Worm (Caenorhabditis elegans) whole organism, L1 larva: Measurements from ENCODE around the gene npr-43.

ENCODE experiments used
- aha-1 ChIP-seq: fragments of 150-350 bp; optimal IDR thresholded peaks from 2 replicates; lab custom pipeline; 2014; ENCODE audit warnings: missing biosample characterization, missing genetic modification characterization
- alr-1 ChIP-seq: fragments of 200-800 bp; sonication (Bioruptor generic); optimal IDR thresholded peaks from 2 replicates; lab custom pipeline; 2018; ENCODE audit warnings: borderline replicate concordance, mild to moderate bottlenecking, missing genetic modification characterization, missing compliant biosample characterization
- blmp-1 ChIP-seq: fragments of 150-350 bp; optimal IDR thresholded peaks from 2 replicates; lab custom pipeline; 2014; ENCODE audit warnings: missing biosample characterization, missing genetic modification characterization
- ceh-8 ChIP-seq: fragments of 200-800 bp; sonication (Bioruptor generic); optimal IDR thresholded peaks from 2 replicates; lab custom pipeline; 2018; ENCODE audit warnings: mild to moderate bottlenecking, missing genetic modification characterization, moderate library complexity, missing compliant biosample characterization
- ceh-90 ChIP-seq: sonication (generic microtip); optimal IDR thresholded peaks from 2 replicates; lab custom pipeline; 2016; ENCODE audit warnings: missing genetic modification characterization, missing compliant biosample characterization
- dpl-1 ChIP-seq, 3 experiments: fragments of 150-350 bp in 2 of 3; sonication (generic microtip) in 1 of 3; optimal IDR thresholded peaks; 2 replicates each; lab custom pipeline; 2014 to 2017; ENCODE audit warnings: missing biosample characterization in 3 of 3, missing genetic modification characterization in 3 of 3, missing genetic modification reagents in 3 of 3
- dsc-1 ChIP-seq: sonication (generic microtip); optimal IDR thresholded peaks from 2 replicates; lab custom pipeline; 2016; ENCODE audit warnings: mild to moderate bottlenecking, missing genetic modification characterization, missing compliant biosample characterization
- efl-1 ChIP-seq, 4 experiments: fragments of 150-350 bp; optimal IDR thresholded peaks in 3 of 4; peaks in 1 of 4; 1 replicate in 1 of 4; 2 replicates in 3 of 4; lab custom pipeline; 2014; ENCODE audit warnings: missing biosample characterization in 2 of 4, missing genetic modification characterization in 2 of 4, missing genetic modification reagents in 2 of 4
- efl-3 ChIP-seq: fragments of 200-800 bp; sonication (Bioruptor generic); optimal IDR thresholded peaks from 2 replicates; lab custom pipeline; 2018; ENCODE audit warnings: mild to moderate bottlenecking, missing genetic modification characterization, missing compliant biosample characterization
- elt-2 ChIP-seq: sonication (generic microtip); optimal IDR thresholded peaks from 2 replicates; lab custom pipeline; 2016; ENCODE audit warnings: missing genetic modification characterization, mild to moderate bottlenecking, inconsistent platforms, missing compliant biosample characterization, missing genetic modification reagents
- ets-5 ChIP-seq: fragments of 200-800 bp; sonication (Bioruptor generic); IDR thresholded peaks from 2 replicates; pipeline ENCODE4 v1.3.6; 2022; ENCODE audit warnings: missing genetic modification characterization, missing compliant biosample characterization
- fkh-10 ChIP-seq: sonication (generic microtip); optimal IDR thresholded peaks from 2 replicates; lab custom pipeline; 2017; ENCODE audit warnings: missing biosample characterization, missing genetic modification reagents, missing genetic modification characterization
- fkh-8 ChIP-seq: sonication (generic microtip); optimal IDR thresholded peaks from 2 replicates; lab custom pipeline; 2016; ENCODE audit warnings: mild to moderate bottlenecking, missing genetic modification characterization, missing compliant biosample characterization
- grh-1 ChIP-seq: fragments of 200-800 bp; sonication (Bioruptor generic); IDR thresholded peaks from 2 replicates; pipeline ENCODE4 v1.3.6; 2022; ENCODE audit warnings: missing genetic modification reagents, missing genetic modification characterization, missing compliant biosample characterization
- hlh-17 ChIP-seq: fragments of 200-800 bp; sonication (Bioruptor generic); optimal IDR thresholded peaks from 2 replicates; lab custom pipeline; 2018; ENCODE audit warnings: missing genetic modification characterization, mild to moderate bottlenecking, missing compliant biosample characterization, moderate library complexity, borderline replicate concordance
- hlh-4 ChIP-seq: sonication (generic microtip); optimal IDR thresholded peaks from 2 replicates; lab custom pipeline; 2016; ENCODE audit warnings: mild to moderate bottlenecking, missing genetic modification characterization, missing compliant biosample characterization
- jun-1 ChIP-seq: fragments of 150-350 bp; optimal IDR thresholded peaks from 2 replicates; lab custom pipeline; 2014; ENCODE audit warnings: missing biosample characterization, missing genetic modification reagents, missing genetic modification characterization
- lin-13 ChIP-seq: fragments of 150-350 bp; optimal IDR thresholded peaks from 2 replicates; lab custom pipeline; 2014; ENCODE audit warnings: missing biosample characterization, missing genetic modification reagents, missing genetic modification characterization
- lin-14 ChIP-seq: fragments of 200-800 bp; sonication (Bioruptor generic); optimal IDR thresholded peaks from 2 replicates; lab custom pipeline; 2018; ENCODE audit warnings: mild to moderate bottlenecking, missing genetic modification characterization, moderate library complexity, missing compliant biosample characterization
- lin-15B ChIP-seq: fragments of 150-350 bp; sonication (generic microtip); optimal IDR thresholded peaks from 3 replicates; lab custom pipeline; 2014; ENCODE audit warnings: missing biosample characterization, missing genetic modification characterization
- lin-35 ChIP-seq, 2 experiments: fragments of 150-350 bp; optimal IDR thresholded peaks; 2 replicates each; lab custom pipeline; 2014; ENCODE audit warnings: missing biosample characterization in 2 of 2, missing genetic modification characterization in 2 of 2, missing genetic modification reagents in 2 of 2
- lir-3 ChIP-seq: sonication (generic microtip); optimal IDR thresholded peaks from 2 replicates; lab custom pipeline; 2016; ENCODE audit warnings: mild to moderate bottlenecking, missing genetic modification characterization, moderate library complexity, missing compliant biosample characterization; ENCODE audit not compliant: poor library complexity
- mab-9 ChIP-seq: fragments of 200-800 bp; sonication (Bioruptor generic); IDR thresholded peaks from 2 replicates; pipeline ENCODE4 v1.3.6; 2022; ENCODE audit warnings: missing genetic modification reagents, missing genetic modification characterization, missing compliant biosample characterization
- mdl-1 ChIP-seq, 2 experiments: fragments of 150-350 bp; optimal IDR thresholded peaks; 2 replicates each; lab custom pipeline; 2014 to 2017; ENCODE audit warnings: missing biosample characterization in 2 of 2, missing genetic modification characterization in 2 of 2, inconsistent platforms in 1 of 2
- mef-2 ChIP-seq: fragments of 150-350 bp; optimal IDR thresholded peaks from 2 replicates; lab custom pipeline; 2014; ENCODE audit warnings: missing biosample characterization, missing genetic modification characterization
- mep-1 ChIP-seq: fragments of 150-350 bp; optimal IDR thresholded peaks from 2 replicates; lab custom pipeline; 2014; ENCODE audit warnings: missing biosample characterization, missing genetic modification characterization
- nhr-11 ChIP-seq: fragments of 150-350 bp; optimal IDR thresholded peaks from 2 replicates; lab custom pipeline; 2014; ENCODE audit warnings: missing biosample characterization, missing genetic modification characterization
- nhr-19 ChIP-seq: fragments of 200-800 bp; sonication (Bioruptor generic); conservative IDR thresholded peaks from 2 replicates; pipeline ENCODE4 v1.3.6; 2022; ENCODE audit warnings: missing genetic modification characterization, missing compliant biosample characterization
- nhr-20 ChIP-seq: sonication (generic microtip); optimal IDR thresholded peaks from 2 replicates; lab custom pipeline; 2016; ENCODE audit warnings: mild to moderate bottlenecking, missing genetic modification characterization, missing compliant biosample characterization
- nhr-237 ChIP-seq: fragments of 150-350 bp; optimal IDR thresholded peaks from 2 replicates; lab custom pipeline; 2014; ENCODE audit warnings: missing biosample characterization, missing genetic modification characterization
- nhr-47 ChIP-seq: sonication (generic microtip); optimal IDR thresholded peaks from 2 replicates; lab custom pipeline; 2016; ENCODE audit warnings: mild to moderate bottlenecking, missing genetic modification characterization, moderate library complexity, missing compliant biosample characterization
- nhr-84 ChIP-seq: sonication (generic microtip); optimal IDR thresholded peaks from 2 replicates; lab custom pipeline; 2017; ENCODE audit warnings: missing biosample characterization, missing genetic modification characterization
- nhr-85 ChIP-seq: sonication (generic microtip); peaks from one replicate; lab custom pipeline; 2016; ENCODE audit warnings: missing genetic modification characterization, inconsistent platforms, missing compliant biosample characterization
- pag-3 ChIP-seq: sonication (generic microtip); optimal IDR thresholded peaks from 2 replicates; lab custom pipeline; 2017; ENCODE audit warnings: missing genetic modification characterization, mild to moderate bottlenecking, missing compliant biosample characterization, antibody characterized with exemption, borderline replicate concordance; ENCODE audit not compliant: insufficient read depth
- pax-3 ChIP-seq: fragments of 200-800 bp; sonication (Bioruptor generic); optimal IDR thresholded peaks from 2 replicates; lab custom pipeline; 2018; ENCODE audit warnings: mild to moderate bottlenecking, missing genetic modification characterization, moderate library complexity, missing compliant biosample characterization
- pqm-1 ChIP-seq: sonication (generic microtip); optimal IDR thresholded peaks from 3 replicates; lab custom pipeline; 2017; ENCODE audit warnings: missing biosample characterization, missing genetic modification characterization
- skn-1 ChIP-seq: fragments of 150-350 bp; optimal IDR thresholded peaks from 2 replicates; lab custom pipeline; 2014; ENCODE audit warnings: missing biosample characterization, missing genetic modification characterization
- snpc-4 ChIP-seq: fragments of 150-350 bp; optimal IDR thresholded peaks from 2 replicates; lab custom pipeline; 2014; ENCODE audit warnings: missing biosample characterization, missing genetic modification characterization
- sox-4 ChIP-seq: sonication (generic microtip); optimal IDR thresholded peaks from 2 replicates; lab custom pipeline; 2016; ENCODE audit warnings: missing genetic modification characterization, missing compliant biosample characterization
- sptf-1 ChIP-seq: fragments of 150-350 bp; optimal IDR thresholded peaks from 2 replicates; lab custom pipeline; 2014; ENCODE audit warnings: missing biosample characterization, missing genetic modification characterization
- sup-37 ChIP-seq: fragments of 200-800 bp; sonication (Bioruptor generic); optimal IDR thresholded peaks from 2 replicates; lab custom pipeline; 2018; ENCODE audit warnings: mild to moderate bottlenecking, missing genetic modification characterization, missing compliant biosample characterization
- swsn-7 ChIP-seq: sonication (generic microtip); optimal IDR thresholded peaks from 2 replicates; lab custom pipeline; 2016; ENCODE audit warnings: missing genetic modification characterization, missing compliant biosample characterization
- tbx-2 ChIP-seq: sonication (generic microtip); optimal IDR thresholded peaks from 2 replicates; lab custom pipeline; 2016; ENCODE audit warnings: missing genetic modification characterization, missing compliant biosample characterization
- tlp-1 ChIP-seq: fragments of 150-350 bp; optimal IDR thresholded peaks from 2 replicates; lab custom pipeline; 2014; ENCODE audit warnings: missing biosample characterization, missing genetic modification characterization
- unc-30 ChIP-seq: sonication (generic microtip); optimal IDR thresholded peaks from 2 replicates; lab custom pipeline; 2017; ENCODE audit warnings: missing biosample characterization, missing genetic modification characterization
- unc-62 ChIP-seq: fragments of 150-350 bp; optimal IDR thresholded peaks from 2 replicates; lab custom pipeline; 2014; ENCODE audit warnings: missing biosample characterization, missing genetic modification reagents, missing genetic modification characterization
- unc-86 ChIP-seq: sonication (generic microtip); optimal IDR thresholded peaks from 2 replicates; lab custom pipeline; 2016; ENCODE audit warnings: missing genetic modification characterization, missing compliant biosample characterization
- unc-98 ChIP-seq: fragments of 200-800 bp; sonication (Bioruptor generic); IDR thresholded peaks from 2 replicates; pipeline ENCODE4 v1.3.6; 2022; ENCODE audit warnings: missing genetic modification characterization, missing compliant biosample characterization
- vab-15 ChIP-seq: sonication (generic microtip); optimal IDR thresholded peaks from 2 replicates; lab custom pipeline; 2017; ENCODE audit warnings: missing genotype, mild to moderate bottlenecking, missing genetic modification characterization, missing compliant biosample characterization
- xbp-1 ChIP-seq: sonication (generic microtip); optimal IDR thresholded peaks from 2 replicates; lab custom pipeline; 2016; ENCODE audit warnings: missing genetic modification characterization, missing compliant biosample characterization
- ztf-4 ChIP-seq: fragments of 150-350 bp; optimal IDR thresholded peaks from 2 replicates; lab custom pipeline; 2014; ENCODE audit warnings: missing biosample characterization, missing genetic modification characterization

npr-43 gene

DNA sequence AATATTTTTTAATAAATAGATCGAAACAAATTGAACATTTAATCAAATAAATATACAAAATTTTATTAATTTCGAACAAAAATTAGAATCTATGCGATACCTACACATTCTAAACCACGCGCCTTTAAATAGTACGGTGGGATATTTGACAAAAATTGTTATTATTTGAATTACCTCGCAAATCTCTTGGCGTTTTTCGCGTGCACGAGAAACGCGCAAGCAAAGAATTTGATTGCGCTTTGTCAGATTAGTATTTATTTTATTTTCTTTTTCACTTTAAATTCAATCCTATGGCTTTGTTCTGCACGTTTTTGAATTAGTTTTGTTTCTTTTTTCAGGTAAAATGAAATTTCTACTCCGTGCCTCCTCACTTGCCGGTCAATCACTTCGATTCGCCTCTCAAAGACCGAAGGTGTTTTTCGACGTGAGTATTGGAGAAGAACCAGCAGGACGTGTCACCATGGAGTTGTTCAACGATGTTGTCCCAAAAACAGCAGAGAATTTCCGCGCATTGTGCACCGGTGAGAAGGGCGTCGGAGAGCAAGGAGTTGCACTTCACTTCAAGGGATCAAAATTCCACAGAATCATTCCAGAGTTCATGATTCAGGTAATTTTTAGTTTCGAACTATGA, 23.0 kb downstream of the npr-43 start, which contains the start of gene cyn-1 (continued):
- TF ChIP-seq nhr-11 (tag; lab: Kevin White, UChicago) (peak; percentile 52), lin-35 (GFP tag; optimal IDR thresholded peaks at IDR 0.05; lab: Kevin White, UChicago) (peak; percentile 98), nhr-85 (peak; percentile 91), mep-1 (tag; lab: Kevin White, UChicago) (peak; percentile 96), ztf-4 (tag; lab: Kevin White, UChicago) (peak; percentile 66), blmp-1 (peak; percentile 75), hlh-17 (GFP tag; lab: Kevin White, UChicago) (no peak), nhr-84 (tag; lab: Kevin White, UChicago) (no peak), nhr-20 (tag; lab: Kevin White, UChicago) (peak; percentile 89), sox-4 (tag; lab: Kevin White, UChicago) (peak; percentile 67), lin-15B (peak; percentile 80), alr-1 (tag; lab: Kevin White, UChicago) (peak; percentile 8), efl-3 (GFP tag; lab: Kevin White, UChicago) (no peak), pag-3 (tag; lab: Kevin White, UChicago) (no peak), nhr-237 (tag; lab: Kevin White, UChicago) (peak; percentile 26), snpc-4 (peak; percentile 83), aha-1 (tag; lab: Kevin White, UChicago) (peak; percentile 29), elt-2 (tag; lab: Kevin White, UChicago) (peak; percentile 45), lin-13 (peak; percentile 77), mdl-1 (tag; optimal IDR thresholded peaks at IDR 0.05; lab: Kevin White, UChicago) (peak in 1 of 2 experiments; percentile 63), unc-30 (tag; lab: Kevin White, UChicago) (no peak), unc-62 (GFP tag; lab: Kevin White, UChicago) (no peak), lin-14 (GFP tag; lab: Kevin White, UChicago) (peak; percentile 82), nhr-47 (peak; percentile 93), vab-15 (tag; lab: Kevin White, UChicago) (peak; percentile 27), lir-3 (peak; percentile 46), sptf-1 (tag; lab: Kevin White, UChicago) (no peak), jun-1 (tag; lab: Kevin White, UChicago) (peak; percentile 70), tlp-1 (no peak), ceh-8 (GFP tag; lab: Kevin White, UChicago) (peak; percentile 78), sup-37 (GFP tag; lab: Kevin White, UChicago) (peak; percentile 9), unc-86 (tag; lab: Kevin White, UChicago) (peak; percentile 82), grh-1 (GFP tag; lab: Robert Waterston, UW) (peak; percentile 72), pqm-1 (tag; lab: Kevin White, UChicago) (no peak), efl-1 (optimal IDR thresholded peaks at IDR 0.05; lab: Kevin White, UChicago) (peak; percentile 90 to 98), efl-1 (GFP tag; optimal IDR thresholded peaks at IDR 0.05 in 1 of 2; lab: Kevin White, UChicago) (peak; percentile 96 to 100), ets-5 (no peak), nhr-19 (GFP tag; lab: Robert Waterston, UW) (peak; percentile 89), xbp-1 (peak; percentile 90), ceh-90 (tag; lab: Kevin White, UChicago) (peak; percentile 29), fkh-8 (peak; percentile 63), fkh-10 (GFP tag; lab: Kevin White, UChicago) (peak; percentile 67), skn-1 (peak; percentile 89), mab-9 (peak; percentile 65), unc-98 (no peak), pax-3 (tag; lab: Kevin White, UChicago) (peak; percentile 85), hlh-4 (no peak), dpl-1 (GFP tag; optimal IDR thresholded peaks at IDR 0.05; lab: Kevin White, UChicago) (peak; percentile 97 to 98 (median 98)), tbx-2 (tag; lab: Kevin White, UChicago) (peak; percentile 87), dsc-1 (tag; lab: Kevin White, UChicago) (peak; percentile 85), mef-2 (no peak), swsn-7 (tag; lab: Kevin White, UChicago) (peak; percentile 91)
